Fruit fly (Drosophila melanogaster) whole organism, embryonic: ENCODE data around the gene Wdr62.
A peak's percentile ranks its signal among the peaks of the same experiment; 100 is the strongest.

ENCODE experiments used
- Abd-B ChIP-seq: fragments of 200-800 bp; sonication (Bioruptor generic); optimal IDR thresholded peaks from 2 replicates; lab custom pipeline; 2018; ENCODE audit warnings: missing biosample characterization, mild to moderate bottlenecking, missing genetic modification characterization, moderate library complexity
- Atf3 ChIP-seq: fragments of 200-800 bp; sonication (Bioruptor generic); optimal IDR thresholded peaks from 3 replicates; lab custom pipeline; 2016; ENCODE audit warnings: missing biosample characterization, missing genetic modification characterization
- Bdp1 ChIP-seq: fragments of 200-800 bp; sonication (Bioruptor generic); optimal IDR thresholded peaks from 3 replicates; lab custom pipeline; 2016; ENCODE audit warnings: missing biosample characterization, missing genetic modification characterization
- BtbVII ChIP-seq: fragments of 200-800 bp; sonication (Bioruptor generic); optimal IDR thresholded peaks from 3 replicates; lab custom pipeline; 2017; ENCODE audit warnings: missing biosample characterization, mild to moderate bottlenecking, missing genetic modification characterization
- CG10147 ChIP-seq: fragments of 200-800 bp; sonication (Bioruptor generic); optimal IDR thresholded peaks from 2 replicates; lab custom pipeline; 2019; ENCODE audit warnings: missing biosample characterization, mild to moderate bottlenecking, missing genetic modification characterization, moderate library complexity
- CG11723 ChIP-seq: fragments of 200-800 bp; sonication (Bioruptor generic); optimal IDR thresholded peaks from 2 replicates; lab custom pipeline; 2017; ENCODE audit warnings: missing biosample characterization, mild to moderate bottlenecking, missing genetic modification characterization
- CG13296 ChIP-seq: fragments of 200-800 bp; sonication (Bioruptor generic); optimal IDR thresholded peaks from 3 replicates; lab custom pipeline; 2018; ENCODE audit warnings: missing biosample characterization, mild to moderate bottlenecking, missing genetic modification characterization
- CG14050 ChIP-seq: fragments of 200-800 bp; sonication (Bioruptor generic); IDR thresholded peaks from 3 replicates; pipeline ENCODE4 v1.3.6; 2022; ENCODE audit warnings: missing biosample characterization, missing genetic modification characterization
- CG1529 ChIP-seq: fragments of 200-800 bp; sonication (Bioruptor generic); optimal IDR thresholded peaks from 3 replicates; lab custom pipeline; 2018; ENCODE audit warnings: missing biosample characterization, missing genetic modification characterization
- CG15479 ChIP-seq: fragments of 200-800 bp; sonication (Bioruptor generic); optimal IDR thresholded peaks from 3 replicates; lab custom pipeline; 2019; ENCODE audit warnings: missing biosample characterization, mild to moderate bottlenecking, missing genetic modification characterization, moderate library complexity
- CG16815 ChIP-seq: fragments of 200-800 bp; sonication (Bioruptor generic); optimal IDR thresholded peaks from 3 replicates; lab custom pipeline; 2017; ENCODE audit warnings: missing biosample characterization, mild to moderate bottlenecking, missing genetic modification characterization
- CG17328 ChIP-seq: fragments of 200-800 bp; sonication (Bioruptor generic); IDR thresholded peaks from 2 replicates; pipeline ENCODE4 v1.3.6; 2022; ENCODE audit warnings: missing biosample characterization, missing genetic modification characterization
- CG17359 ChIP-seq: fragments of 200-800 bp; sonication (Bioruptor generic); optimal IDR thresholded peaks from 3 replicates; lab custom pipeline; 2018; ENCODE audit warnings: missing biosample characterization, mild to moderate bottlenecking, missing genetic modification characterization, moderate library complexity
- CG17912 ChIP-seq: fragments of 200-800 bp; sonication (Bioruptor generic); optimal IDR thresholded peaks from 2 replicates; lab custom pipeline; 2018; ENCODE audit warnings: missing biosample characterization, mild to moderate bottlenecking, missing genetic modification characterization
- CG18262 ChIP-seq: fragments of 200-800 bp; optimal IDR thresholded peaks from 3 replicates; lab custom pipeline; 2019; ENCODE audit warnings: missing biosample characterization, mild to moderate bottlenecking, missing genetic modification characterization, moderate library complexity
- CG1832 ChIP-seq: fragments of 200-800 bp; sonication (Bioruptor generic); optimal IDR thresholded peaks from 2 replicates; lab custom pipeline; 2017; ENCODE audit warnings: missing biosample characterization, mild to moderate bottlenecking, missing genetic modification characterization, inconsistent platforms
- CG3838 ChIP-seq: fragments of 200-800 bp; sonication (Bioruptor generic); optimal IDR thresholded peaks from 3 replicates; lab custom pipeline; 2016; ENCODE audit warnings: missing biosample characterization, missing genetic modification characterization
- CG3995 ChIP-seq: fragments of 200-800 bp; sonication (Bioruptor generic); optimal IDR thresholded peaks from 3 replicates; lab custom pipeline; 2016; ENCODE audit warnings: missing biosample characterization, missing genetic modification characterization
- CG4854 ChIP-seq: fragments of 200-800 bp; sonication (Bioruptor generic); optimal IDR thresholded peaks from 2 replicates; lab custom pipeline; 2016; ENCODE audit warnings: missing biosample characterization, missing genetic modification characterization, inconsistent platforms
- CG6765 ChIP-seq: fragments of 200-800 bp; sonication (Bioruptor generic); optimal IDR thresholded peaks from 3 replicates; lab custom pipeline; 2017; ENCODE audit warnings: missing biosample characterization, mild to moderate bottlenecking, missing genetic modification characterization
- CG7786 ChIP-seq: fragments of 200-800 bp; sonication (Bioruptor generic); optimal IDR thresholded peaks from 2 replicates; lab custom pipeline; 2016; ENCODE audit warnings: missing biosample characterization, missing genetic modification characterization
- CG7839 ChIP-seq: fragments of 200-800 bp; sonication (Bioruptor generic); optimal IDR thresholded peaks from 3 replicates; lab custom pipeline; 2018; ENCODE audit warnings: missing biosample characterization, mild to moderate bottlenecking, missing genetic modification characterization, moderate library complexity
- Chrac-16 ChIP-seq: fragments of 200-800 bp; sonication (Bioruptor generic); optimal IDR thresholded peaks from 3 replicates; lab custom pipeline; 2016; ENCODE audit warnings: missing biosample characterization, missing genetic modification characterization
- CkIIα-i1 ChIP-seq: fragments of 200-800 bp; sonication (Bioruptor generic); IDR thresholded peaks from 2 replicates; pipeline ENCODE4 v1.3.6; 2022; ENCODE audit warnings: missing biosample characterization, missing genetic modification characterization
- ERR ChIP-seq: fragments of 200-800 bp; sonication (Bioruptor generic); optimal IDR thresholded peaks from 2 replicates; lab custom pipeline; 2016; ENCODE audit warnings: missing biosample characterization, missing genetic modification characterization
- Ets65A ChIP-seq: fragments of 200-800 bp; sonication (Bioruptor generic); peaks from one replicate; lab custom pipeline; 2016; ENCODE audit warnings: missing biosample characterization, missing genetic modification characterization
- Hand ChIP-seq: fragments of 200-800 bp; sonication (Bioruptor generic); optimal IDR thresholded peaks from 2 replicates; lab custom pipeline; 2017; ENCODE audit warnings: mild to moderate bottlenecking, missing biosample characterization, missing genetic modification reagents, missing genetic modification characterization
- Hey ChIP-seq: fragments of 200-800 bp; sonication (Bioruptor generic); optimal IDR thresholded peaks from 3 replicates; lab custom pipeline; 2018; ENCODE audit warnings: missing biosample characterization, mild to moderate bottlenecking, missing genetic modification characterization
- Lhr ChIP-seq: fragments of 200-800 bp; sonication (Bioruptor generic); optimal IDR thresholded peaks from 3 replicates; lab custom pipeline; 2017; ENCODE audit warnings: mild to moderate bottlenecking, missing biosample characterization, missing genetic modification reagents, missing genetic modification characterization
- Neu2 ChIP-seq: fragments of 200-800 bp; sonication (Bioruptor generic); optimal IDR thresholded peaks from 3 replicates; lab custom pipeline; 2016; ENCODE audit warnings: missing biosample characterization, missing genetic modification characterization, borderline replicate concordance
- Rx ChIP-seq: fragments of 200-800 bp; sonication (Bioruptor generic); IDR thresholded peaks from 2 replicates; pipeline ENCODE4 v1.3.6; 2022; ENCODE audit warnings: missing biosample characterization, missing genetic modification characterization
- Spps ChIP-seq: fragments of 200-800 bp; sonication (Bioruptor generic); optimal IDR thresholded peaks from 2 replicates; lab custom pipeline; 2018; ENCODE audit warnings: missing biosample characterization, mild to moderate bottlenecking, missing genetic modification characterization
- chinmo ChIP-seq: fragments of 200-800 bp; sonication (Bioruptor generic); IDR thresholded peaks from 4 replicates; pipeline ENCODE4 v1.3.6; 2022; ENCODE audit warnings: missing biosample characterization, missing genetic modification characterization; ENCODE audit not compliant: partially characterized antibody
- ci ChIP-seq: fragments of 200-800 bp; sonication (Bioruptor generic); IDR thresholded peaks from 3 replicates; pipeline ENCODE4 v1.3.6; 2022; ENCODE audit warnings: missing biosample characterization, missing genetic modification characterization
- crol ChIP-seq: fragments of 200-800 bp; sonication (Bioruptor generic); IDR thresholded peaks from 2 replicates; pipeline ENCODE4 v1.3.6; 2022; ENCODE audit warnings: missing biosample characterization, missing genetic modification characterization
- da ChIP-seq: fragments of 200-800 bp; sonication (Bioruptor generic); optimal IDR thresholded peaks from 2 replicates; lab custom pipeline; 2016; ENCODE audit warnings: missing biosample characterization, missing genetic modification characterization
- danr ChIP-seq: fragments of 200-800 bp; sonication (Bioruptor generic); IDR thresholded peaks from 2 replicates; pipeline ENCODE4 v1.3.6; 2022; ENCODE audit warnings: missing biosample characterization, missing genetic modification characterization
- disco-r ChIP-seq: fragments of 200-800 bp; sonication (Bioruptor generic); optimal IDR thresholded peaks from 2 replicates; lab custom pipeline; 2016; ENCODE audit warnings: missing biosample characterization, missing genetic modification characterization
- ems ChIP-seq: fragments of 200-800 bp; sonication (Bioruptor generic); optimal IDR thresholded peaks from 3 replicates; lab custom pipeline; 2016; ENCODE audit warnings: missing biosample characterization, missing genetic modification characterization
- eyg ChIP-seq: fragments of 200-800 bp; sonication (Bioruptor generic); optimal IDR thresholded peaks from 3 replicates; lab custom pipeline; 2016; ENCODE audit warnings: missing biosample characterization, missing genetic modification characterization
- fd64A ChIP-seq: fragments of 200-800 bp; sonication (Bioruptor generic); optimal IDR thresholded peaks from 3 replicates; lab custom pipeline; 2018; ENCODE audit warnings: missing biosample characterization, mild to moderate bottlenecking, missing genetic modification characterization
- ham ChIP-seq: fragments of 200-800 bp; sonication (Bioruptor generic); IDR thresholded peaks from 2 replicates; pipeline ENCODE4 v1.3.6; 2022; ENCODE audit warnings: missing biosample characterization, missing genetic modification characterization
- kah ChIP-seq: fragments of 200-800 bp; sonication (Bioruptor generic); optimal IDR thresholded peaks from 2 replicates; lab custom pipeline; 2018; ENCODE audit warnings: missing biosample characterization, mild to moderate bottlenecking, missing genetic modification characterization
- knrl ChIP-seq: fragments of 200-800 bp; sonication (Bioruptor generic); IDR thresholded peaks from 3 replicates; pipeline ENCODE4 v1.3.6; 2022; ENCODE audit warnings: missing biosample characterization, missing genetic modification characterization; ENCODE audit not compliant: partially characterized antibody
- phol ChIP-seq: fragments of 200-800 bp; sonication (Bioruptor generic); optimal IDR thresholded peaks from 3 replicates; lab custom pipeline; 2018; ENCODE audit warnings: missing biosample characterization, mild to moderate bottlenecking, missing genetic modification characterization, moderate library complexity
- scrt ChIP-seq: fragments of 200-800 bp; sonication (Bioruptor generic); optimal IDR thresholded peaks from 2 replicates; lab custom pipeline; 2018; ENCODE audit warnings: missing biosample characterization, mild to moderate bottlenecking, missing genetic modification characterization, moderate library complexity
- sens-2 ChIP-seq: fragments of 200-800 bp; sonication (Bioruptor generic); IDR thresholded peaks from 2 replicates; pipeline ENCODE4 v1.3.6; 2022; ENCODE audit warnings: missing biosample characterization, missing genetic modification characterization
- slp2 ChIP-seq: fragments of 200-800 bp; sonication (Bioruptor generic); optimal IDR thresholded peaks from 2 replicates; lab custom pipeline; 2016; ENCODE audit warnings: missing biosample characterization, missing genetic modification characterization
- so ChIP-seq: fragments of 200-800 bp; sonication (Bioruptor generic); IDR thresholded peaks from 3 replicates; pipeline ENCODE4 v1.3.6; 2022; ENCODE audit warnings: missing biosample characterization, missing genetic modification characterization
- stwl ChIP-seq: fragments of 200-800 bp; sonication (Bioruptor generic); optimal IDR thresholded peaks from 3 replicates; lab custom pipeline; 2018; ENCODE audit warnings: missing biosample characterization, mild to moderate bottlenecking, missing genetic modification characterization, moderate library complexity
- vfl ChIP-seq: fragments of 200-800 bp; sonication (Bioruptor generic); optimal IDR thresholded peaks from 2 replicates; lab custom pipeline; 2016; ENCODE audit warnings: missing biosample characterization, missing genetic modification characterization
- zfh2 ChIP-seq: fragments of 200-800 bp; sonication (Bioruptor generic); optimal IDR thresholded peaks from 2 replicates; lab custom pipeline; 2016; ENCODE audit warnings: missing biosample characterization, missing genetic modification characterization

Gene Wdr62

DNA sequence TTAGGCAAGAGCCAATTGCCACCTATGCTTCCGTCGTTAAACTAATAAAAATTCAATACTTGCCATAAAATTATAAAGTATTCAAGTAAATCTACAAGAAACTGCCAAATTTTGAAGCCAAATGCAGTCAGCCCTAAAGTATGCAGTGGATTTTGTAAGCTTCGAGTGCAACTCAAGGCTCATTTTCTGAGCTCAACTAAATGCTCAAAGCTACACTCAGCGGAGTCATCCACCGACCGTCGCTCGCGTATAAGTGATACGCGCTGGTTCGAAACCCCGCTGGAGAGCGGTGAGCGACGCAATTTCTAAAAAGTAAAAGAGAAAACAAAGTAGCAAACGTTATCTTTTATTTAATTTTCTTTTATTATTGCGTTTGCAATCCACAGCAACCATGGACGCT, 25.3 kb downstream of the Wdr62 start (continued):
- no peak for TF ChIP-seq Abd-B (GFP tag; lab: Kevin White, UChicago)
- TF ChIP-seq Ets65A (GFP tag; lab: Kevin White, UChicago), result peak; percentile 26
- TF ChIP-seq CG7786 (GFP tag; lab: Kevin White, UChicago), result no peak
- TF ChIP-seq Bdp1 (GFP tag; lab: Kevin White, UChicago), result no peak
- TF ChIP-seq vfl (GFP tag; lab: Kevin White, UChicago), result no peak
- TF ChIP-seq Spps (tag; lab: Kevin White, UChicago), result no peak
- no peak for TF ChIP-seq Chrac-16 (GFP tag; lab: Kevin White, UChicago)
- TF ChIP-seq ci (GFP tag; lab: Robert Waterston, UW), result no peak
- TF ChIP-seq Rx, result no peak
- no peak for TF ChIP-seq sens-2
- TF ChIP-seq da (GFP tag; lab: Kevin White, UChicago), result no peak
- TF ChIP-seq disco-r (GFP tag; lab: Kevin White, UChicago), result no peak
- no peak for TF ChIP-seq zfh2 (GFP tag; lab: Kevin White, UChicago)
- TF ChIP-seq CG17912 (GFP tag; lab: Kevin White, UChicago), result no peak
- no peak for TF ChIP-seq ERR (GFP tag; lab: Kevin White, UChicago)
- TF ChIP-seq CG17359 (tag; lab: Kevin White, UChicago), result no peak
- no peak for TF ChIP-seq CG17328
- no peak for TF ChIP-seq CG11723 (GFP tag; lab: Kevin White, UChicago)
- TF ChIP-seq CG7839 (tag; lab: Kevin White, UChicago), result no peak
- no peak for TF ChIP-seq CG15479
- TF ChIP-seq stwl (tag; lab: Kevin White, UChicago), result peak; percentile 71
- TF ChIP-seq danr (GFP tag; lab: Robert Waterston, UW), result no peak
- TF ChIP-seq CG14050, result no peak
- no peak for TF ChIP-seq Hey (tag; lab: Kevin White, UChicago)
- no peak for TF ChIP-seq CG10147 (GFP tag; lab: Kevin White, UChicago)
- TF ChIP-seq so (GFP tag; lab: Robert Waterston, UW), result no peak
- TF ChIP-seq slp2 (GFP tag; lab: Kevin White, UChicago), result no peak
- TF ChIP-seq CG6765, result no peak
- peak; percentile 71; the same call in 2 of the 4 replicates for TF ChIP-seq chinmo (GFP tag; lab: Robert Waterston, UW)
- TF ChIP-seq ems, result no peak
- TF ChIP-seq Neu2 (GFP tag; lab: Kevin White, UChicago), result no peak
- no peak for TF ChIP-seq CG13296 (GFP tag; lab: Kevin White, UChicago)
- TF ChIP-seq CG18262 (tag; lab: Kevin White, UChicago), result no peak
- TF ChIP-seq phol (tag; lab: Kevin White, UChicago), result no peak
- TF ChIP-seq ham (GFP tag; lab: Robert Waterston, UW), result no peak
- no peak for TF ChIP-seq CG4854 (GFP tag; lab: Kevin White, UChicago)
- no peak for TF ChIP-seq eyg (GFP tag; lab: Kevin White, UChicago)
- no peak for TF ChIP-seq CG3995 (GFP tag; lab: Kevin White, UChicago)
- no peak for TF ChIP-seq fd64A
- peak; percentile 28 for TF ChIP-seq Lhr (GFP tag; lab: Kevin White, UChicago)
- TF ChIP-seq BtbVII (GFP tag; lab: Kevin White, UChicago), result no peak
- TF ChIP-seq CG16815 (GFP tag; lab: Kevin White, UChicago), result no peak
- TF ChIP-seq knrl (GFP tag; lab: Robert Waterston, UW), result peak; percentile 40; the same call in 1 of the 3 replicates
- TF ChIP-seq Hand, result no peak
- no peak for TF ChIP-seq CG1529 (GFP tag; lab: Kevin White, UChicago)
- TF ChIP-seq CG1832, result no peak
- no peak for TF ChIP-seq Atf3 (GFP tag; lab: Kevin White, UChicago)
- TF ChIP-seq CG3838 (GFP tag; lab: Kevin White, UChicago), result no peak
- no peak for TF ChIP-seq crol
- no peak for TF ChIP-seq scrt (GFP tag; lab: Kevin White, UChicago)
- no peak for TF ChIP-seq CkIIα-i1 (GFP tag; lab: Robert Waterston, UW)
- TF ChIP-seq kah, result no peak
